Fruit fly (Drosophila melanogaster): Measurements from ENCODE around the gene CG7991.
A peak's percentile ranks its signal among the peaks of the same experiment; 100 is the strongest.

The CG7991 gene

DNA sequence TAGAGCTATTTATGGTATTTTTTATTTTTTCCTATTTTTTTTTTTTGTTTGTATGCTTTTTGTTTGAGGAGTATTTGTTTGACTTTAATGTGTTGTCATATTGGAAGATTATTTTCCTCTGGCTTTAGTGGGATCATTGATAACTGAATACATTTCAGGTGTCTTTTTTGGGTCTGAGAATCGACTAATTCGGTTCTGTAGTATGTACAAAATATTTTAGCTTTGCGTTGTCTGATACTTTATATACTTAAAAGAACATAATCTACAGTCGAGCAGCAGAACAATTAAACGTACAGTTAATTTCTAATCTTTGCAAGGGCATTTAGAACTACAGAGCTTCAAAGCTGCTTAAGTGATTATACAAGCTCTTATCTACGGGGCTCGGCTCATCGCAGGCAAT, 48.5 kb downstream of the CG7991 start, which contains the start of gene CG18171:
Gene CG18171, minus strand, starts transcription at position 101 of the 400 bp plus-strand sequence.
- TF ChIP-seq Lpt (GFP tag; optimal IDR thresholded peaks at IDR 0.05) (no peak), CG32006 (GFP tag; optimal IDR thresholded peaks at IDR 0.05) (no peak), CG9139 (GFP tag; optimal IDR thresholded peaks at IDR 0.05) (no peak), CG3032 (tag; optimal IDR thresholded peaks at IDR 0.05) (no peak)

DNA sequence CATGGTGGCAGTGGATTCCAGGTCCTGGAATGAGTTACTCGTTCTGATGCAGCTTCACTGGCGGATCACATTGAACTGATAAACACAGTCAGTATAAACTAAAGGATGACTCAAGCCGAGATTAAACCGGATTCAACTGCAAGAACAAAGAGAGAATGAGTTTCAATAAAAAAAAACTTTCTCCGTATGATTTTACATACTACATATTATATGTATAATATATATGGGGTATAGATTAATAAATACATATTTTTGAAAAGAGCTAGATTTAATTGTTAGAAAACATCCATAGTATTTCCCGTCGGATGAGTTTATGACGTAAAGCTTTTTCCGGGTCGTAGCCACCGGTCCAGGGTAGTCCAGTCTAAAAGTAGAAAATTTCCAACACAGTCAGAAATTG, 49.6 kb downstream of the CG7991 start, which contains the start of gene CG12035:
Gene CG12035, plus strand, starts transcription at position 301 of the 400 bp plus-strand sequence.
- TF ChIP-seq CG8319 (GFP tag; optimal IDR thresholded peaks at IDR 0.05): no peak
- no peak for TF ChIP-seq CG10669 (GFP tag; optimal IDR thresholded peaks at IDR 0.05)
- TF ChIP-seq Ets96B (tag; optimal IDR thresholded peaks at IDR 0.05): no peak
- TF ChIP-seq Hr38 (GFP tag; optimal IDR thresholded peaks at IDR 0.05): no peak
- TF ChIP-seq Lpt (GFP tag; optimal IDR thresholded peaks at IDR 0.05): no peak
- no peak for TF ChIP-seq CG9139 (GFP tag; optimal IDR thresholded peaks at IDR 0.05)
- no peak for TF ChIP-seq Eip78C (GFP tag)
- TF ChIP-seq spab (GFP tag; optimal IDR thresholded peaks at IDR 0.05): no peak
- TF ChIP-seq Sox15 (GFP tag; optimal IDR thresholded peaks at IDR 0.05): no peak
- no peak for TF ChIP-seq CG1621 (tag; optimal IDR thresholded peaks at IDR 0.05)
- no peak for TF ChIP-seq Ets21C (GFP tag; optimal IDR thresholded peaks at IDR 0.05)

dm6 chr3L:1726747-1727146, 52.2 kb downstream of the CG7991 start:
- TF ChIP-seq svp (GFP tag) (peak; percentile 76), CG8119 (GFP tag; IDR thresholded peaks at IDR 0.05) (no peak), vri (GFP tag; optimal IDR thresholded peaks at IDR 0.05) (peak; percentile 24)

DNA sequence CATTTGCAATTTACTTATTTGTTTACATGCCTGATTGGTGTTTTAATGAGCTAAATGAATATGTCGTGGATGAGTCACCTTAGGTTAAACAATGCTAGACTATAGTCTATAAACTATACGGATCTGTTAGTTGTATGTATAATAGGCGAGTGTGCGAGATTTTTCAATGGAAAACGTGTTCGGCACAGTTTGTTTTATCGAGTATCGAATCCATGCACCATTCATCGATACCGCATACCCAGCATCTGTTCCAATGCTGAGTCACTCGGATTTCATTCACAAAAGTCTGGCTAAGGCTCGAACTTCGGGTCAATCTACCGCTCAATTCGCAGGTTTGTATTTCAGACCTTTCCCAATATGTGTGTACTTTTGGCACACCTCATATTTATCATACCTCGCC, 52.9 kb downstream of the CG7991 start:
- TF ChIP-seq CG8632 (GFP tag; optimal IDR thresholded peaks at IDR 0.05): no peak
- no peak for TF ChIP-seq Blimp-1 (GFP tag; optimal IDR thresholded peaks at IDR 0.05)
- TF ChIP-seq CG11294 (GFP tag; IDR thresholded peaks at IDR 0.05): no peak
- no peak for TF ChIP-seq fkh (GFP tag; optimal IDR thresholded peaks at IDR 0.05)
- no peak for TF ChIP-seq CG9139 (GFP tag; optimal IDR thresholded peaks at IDR 0.05)
- no peak for TF ChIP-seq fd59A (GFP tag; optimal IDR thresholded peaks at IDR 0.05)
- TF ChIP-seq Hr4 (GFP tag; optimal IDR thresholded peaks at IDR 0.05): no peak
- no peak for TF ChIP-seq CG6276 (GFP tag; optimal IDR thresholded peaks at IDR 0.05)
- no peak for TF ChIP-seq CG1621 (tag; optimal IDR thresholded peaks at IDR 0.05)
- TF ChIP-seq lz (GFP tag; optimal IDR thresholded peaks at IDR 0.05): no peak

DNA sequence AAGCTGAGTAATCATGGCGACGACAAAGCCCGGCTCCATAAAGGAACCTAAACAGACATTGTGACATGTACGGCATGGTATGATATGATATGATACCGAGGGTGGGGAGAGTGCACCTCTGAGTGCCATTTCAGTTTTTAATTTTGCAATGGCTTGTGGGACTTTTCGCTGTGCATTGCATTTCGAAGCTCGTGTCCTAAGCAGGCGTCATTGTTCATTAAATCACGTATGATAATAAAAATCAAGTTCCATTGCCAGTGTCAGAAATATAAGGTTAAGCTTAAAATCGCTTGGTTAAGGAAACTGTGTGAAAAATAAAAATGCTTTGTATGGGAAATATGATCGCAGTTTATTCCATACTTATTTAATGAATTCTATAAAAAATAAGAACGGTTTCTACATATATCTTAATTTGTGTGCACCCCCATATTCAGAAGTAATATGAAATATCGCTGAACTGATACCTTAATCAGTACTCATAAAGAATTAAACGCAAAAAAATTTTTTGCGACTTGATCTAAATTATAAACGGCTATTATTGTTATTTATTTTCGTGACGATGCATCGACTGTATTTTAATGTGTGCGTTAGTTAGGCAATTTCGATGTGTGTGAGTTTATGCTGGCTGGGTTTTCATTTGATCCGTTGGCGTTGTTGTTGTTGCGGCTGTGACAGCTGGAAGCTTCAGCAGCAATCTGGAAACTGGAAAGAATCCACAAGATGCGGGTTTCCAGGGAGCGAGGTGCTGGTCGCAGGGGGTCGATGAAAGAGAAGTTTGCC, 55.1 kb downstream of the CG7991 start:
- no peak for TF ChIP-seq ss (GFP tag; optimal IDR thresholded peaks at IDR 0.05)
- peak; percentile 34 for TF ChIP-seq CG6854 (GFP tag; optimal IDR thresholded peaks at IDR 0.05)

dm6 chr3L:1730160-1730595, 55.7 kb downstream of the CG7991 start:
- TF ChIP-seq ss (GFP tag; optimal IDR thresholded peaks at IDR 0.05): peak in 1 of 2 experiments; percentile 61
- no peak for TF ChIP-seq fkh (GFP tag; optimal IDR thresholded peaks at IDR 0.05)
- no peak for TF ChIP-seq CG3032 (tag; optimal IDR thresholded peaks at IDR 0.05)
- TF ChIP-seq CG31627 (GFP tag; optimal IDR thresholded peaks at IDR 0.05): no peak
- no peak for TF ChIP-seq eg (GFP tag; IDR thresholded peaks at IDR 0.05)
- no peak for TF ChIP-seq CG6276 (GFP tag; optimal IDR thresholded peaks at IDR 0.05)
- TF ChIP-seq dsx (GFP tag; optimal IDR thresholded peaks at IDR 0.05; ENCODE audit: poor library complexity, severe bottlenecking): peak; percentile 33
- TF ChIP-seq Eip78C (GFP tag): peak; percentile 25
- no peak for TF ChIP-seq vri (GFP tag; optimal IDR thresholded peaks at IDR 0.05)
- no peak for TF ChIP-seq svp (GFP tag)
- no peak for TF ChIP-seq Smox (GFP tag; optimal IDR thresholded peaks at IDR 0.05)
- TF ChIP-seq CG8119 (GFP tag; IDR thresholded peaks at IDR 0.05): no peak
- peak; percentile 96 for TF ChIP-seq Blimp-1 (GFP tag; optimal IDR thresholded peaks at IDR 0.05)
- no peak for TF ChIP-seq CG9139 (GFP tag; optimal IDR thresholded peaks at IDR 0.05)
- TF ChIP-seq acj6 (GFP tag; optimal IDR thresholded peaks at IDR 0.05): no peak
- TF ChIP-seq CG6792 (GFP tag; optimal IDR thresholded peaks at IDR 0.05): no peak
- TF ChIP-seq CG34406 (GFP tag; optimal IDR thresholded peaks at IDR 0.05): no peak
- TF ChIP-seq CG6808 (GFP tag; optimal IDR thresholded peaks at IDR 0.05): peak; percentile 16
- no peak for TF ChIP-seq CG11294 (GFP tag; IDR thresholded peaks at IDR 0.05)
- no peak for TF ChIP-seq CG11902 (GFP tag; optimal IDR thresholded peaks at IDR 0.05)
- no peak for TF ChIP-seq Ets96B (tag; optimal IDR thresholded peaks at IDR 0.05)

Data from whole organism, prepupa.